Worm (Caenorhabditis elegans) whole organism, midembryonic: Measurements from ENCODE around the gene npr-39.

Source experiments
- T22C8.4 ChIP-seq: fragments of 200-800 bp; sonication (Bioruptor generic); IDR thresholded peaks from 2 replicates; pipeline ENCODE4 v1.3.6; 2022; ENCODE audit warnings: missing genetic modification characterization, missing compliant biosample characterization
- cog-1 ChIP-seq: sonication (generic microtip); optimal IDR thresholded peaks from 2 replicates; lab custom pipeline; 2016; ENCODE audit warnings: missing genetic modification characterization, missing compliant biosample characterization
- flt-1 ChIP-seq: fragments of 200-800 bp; sonication (Bioruptor generic); IDR thresholded peaks from 2 replicates; pipeline ENCODE4 v1.3.6; 2022; ENCODE audit warnings: missing genetic modification characterization, missing compliant biosample characterization
- klf-2 ChIP-seq: fragments of 200-800 bp; sonication (Bioruptor generic); conservative IDR thresholded peaks from 2 replicates; pipeline ENCODE4 v1.3.6; 2022; ENCODE audit warnings: missing genetic modification reagents, missing genetic modification characterization, missing compliant biosample characterization
- med-1 ChIP-seq: sonication (generic microtip); optimal IDR thresholded peaks from 2 replicates; lab custom pipeline; 2017; ENCODE audit warnings: missing genetic modification characterization, mild to moderate bottlenecking, missing compliant biosample characterization, antibody characterized with exemption, missing genetic modification reagents; ENCODE audit not compliant: insufficient read depth
- ref-1 ChIP-seq: fragments of 200-800 bp; sonication (Bioruptor generic); conservative IDR thresholded peaks from 2 replicates; pipeline ENCODE4 v1.3.6; 2022; ENCODE audit warnings: missing genetic modification reagents, missing genetic modification characterization, missing compliant biosample characterization
- tab-1 ChIP-seq: fragments of 200-800 bp; sonication (Bioruptor generic); IDR thresholded peaks from 2 replicates; pipeline ENCODE4 v1.3.6; 2022; ENCODE audit warnings: missing genetic modification characterization, missing compliant biosample characterization
- ztf-23 ChIP-seq: fragments of 200-800 bp; sonication (Bioruptor generic); IDR thresholded peaks from 2 replicates; pipeline ENCODE4 v1.3.6; 2022; ENCODE audit warnings: missing genetic modification reagents, missing genetic modification characterization, missing compliant biosample characterization
- ztf-29 ChIP-seq: fragments of 200-800 bp; sonication (Bioruptor generic); IDR thresholded peaks from 2 replicates; pipeline ENCODE4 v1.3.6; 2022; ENCODE audit warnings: missing genetic modification reagents, missing genetic modification characterization, missing compliant biosample characterization

npr-39 gene

ce11 chrV:10098429-10098828 lies 31.6 kb downstream of the npr-39 start, which contains the start of gene ugt-47:
ugt-47 (minus strand) TSS chrV:10098597.
- TF ChIP-seq T22C8.4 (GFP tag; lab: Robert Waterston, UW) (no peak), flt-1 (GFP tag; lab: Robert Waterston, UW) (no peak), med-1 (GFP tag; lab: Kevin White, UChicago) (no peak), ztf-23 (GFP tag; lab: Robert Waterston, UW) (no peak), ztf-29 (GFP tag; lab: Robert Waterston, UW) (no peak), cog-1 (tag; lab: Kevin White, UChicago) (no peak), ref-1 (no peak), klf-2 (GFP tag; lab: Robert Waterston, UW) (no peak), tab-1 (no peak)

ce11 chrV:10101916-10102315 lies 35.0 kb downstream of the npr-39 start, which contains the start of gene C08B6.14:
C08B6.14 (minus strand) TSS chrV:10102016.
- no peak for TF ChIP-seq med-1 (GFP tag; lab: Kevin White, UChicago)
- TF ChIP-seq ref-1, result no peak
- no peak for TF ChIP-seq klf-2 (GFP tag; lab: Robert Waterston, UW)
- TF ChIP-seq cog-1 (tag; lab: Kevin White, UChicago), result no peak
- TF ChIP-seq tab-1, result no peak
- no peak for TF ChIP-seq flt-1 (GFP tag; lab: Robert Waterston, UW)
- TF ChIP-seq T22C8.4 (GFP tag; lab: Robert Waterston, UW), result no peak

ce11 chrV:10103811-10104210 lies 36.9 kb downstream of the npr-39 start:
- TF ChIP-seq tab-1, result no peak
- no peak for TF ChIP-seq ref-1
- TF ChIP-seq flt-1 (GFP tag; lab: Robert Waterston, UW), result no peak
- TF ChIP-seq T22C8.4 (GFP tag; lab: Robert Waterston, UW), result no peak
- TF ChIP-seq med-1 (GFP tag; lab: Kevin White, UChicago), result no peak
- TF ChIP-seq klf-2 (GFP tag; lab: Robert Waterston, UW), result no peak
- TF ChIP-seq cog-1 (tag; lab: Kevin White, UChicago), result no peak

- no peak for TF ChIP-seq flt-1 (GFP tag; lab: Robert Waterston, UW)
- no peak for TF ChIP-seq ztf-29 (GFP tag; lab: Robert Waterston, UW)
- no peak for TF ChIP-seq klf-2 (GFP tag; lab: Robert Waterston, UW)
These were observed 38.0 kb downstream of the npr-39 start, which contains the start of gene ugt-17 for ce11 chrV:10104785-10105310. ugt-17 (minus strand) TSS chrV:10104964.

ce11 chrV:10105412-10105811 lies 38.5 kb downstream of the npr-39 start, which contains the start of gene C08B6.2:
C08B6.2 (plus strand) TSS chrV:10105712.
- TF ChIP-seq ztf-29 (GFP tag; lab: Robert Waterston, UW) (no peak), med-1 (GFP tag; lab: Kevin White, UChicago) (no peak), ztf-23 (GFP tag; lab: Robert Waterston, UW) (no peak), klf-2 (GFP tag; lab: Robert Waterston, UW) (no peak), cog-1 (tag; lab: Kevin White, UChicago) (no peak), tab-1 (no peak), ref-1 (no peak), T22C8.4 (GFP tag; lab: Robert Waterston, UW) (no peak), flt-1 (GFP tag; lab: Robert Waterston, UW) (no peak)

- TF ChIP-seq ztf-29 (GFP tag; lab: Robert Waterston, UW), result no peak
- no peak for TF ChIP-seq cog-1 (tag; lab: Kevin White, UChicago)
- no peak for TF ChIP-seq flt-1 (GFP tag; lab: Robert Waterston, UW)
- TF ChIP-seq klf-2 (GFP tag; lab: Robert Waterston, UW), result no peak
- no peak for TF ChIP-seq ztf-23 (GFP tag; lab: Robert Waterston, UW)
- TF ChIP-seq ref-1, result no peak
- TF ChIP-seq med-1 (GFP tag; lab: Kevin White, UChicago), result no peak
- TF ChIP-seq T22C8.4 (GFP tag; lab: Robert Waterston, UW), result no peak
- no peak for TF ChIP-seq tab-1
These were observed 40.4 kb downstream of the npr-39 start, which contains the start of gene C08B6.11 for ce11 chrV:10107309-10107708. C08B6.11 (plus strand) TSS chrV:10107609.

ce11 chrV:10111129-10111528 lies 44.3 kb downstream of the npr-39 start:
- TF ChIP-seq ztf-29 (GFP tag; lab: Robert Waterston, UW) (no peak), T22C8.4 (GFP tag; lab: Robert Waterston, UW) (no peak), ztf-23 (GFP tag; lab: Robert Waterston, UW) (no peak), tab-1 (no peak), cog-1 (tag; lab: Kevin White, UChicago) (no peak), flt-1 (GFP tag; lab: Robert Waterston, UW) (no peak), ref-1 (no peak), klf-2 (GFP tag; lab: Robert Waterston, UW) (no peak), med-1 (GFP tag; lab: Kevin White, UChicago) (no peak)

- TF ChIP-seq cog-1 (tag; lab: Kevin White, UChicago) (no peak), med-1 (GFP tag; lab: Kevin White, UChicago) (no peak), ztf-23 (GFP tag; lab: Robert Waterston, UW) (no peak), flt-1 (GFP tag; lab: Robert Waterston, UW) (no peak), T22C8.4 (GFP tag; lab: Robert Waterston, UW) (no peak), klf-2 (GFP tag; lab: Robert Waterston, UW) (no peak)
These were observed 45.3 kb downstream of the npr-39 start, which contains the start of gene C08B6.3 for ce11 chrV:10112187-10112586. C08B6.3 (minus strand) TSS chrV:10112287.

- TF ChIP-seq klf-2 (GFP tag; lab: Robert Waterston, UW), result no peak
- no peak for TF ChIP-seq ztf-29 (GFP tag; lab: Robert Waterston, UW)
- TF ChIP-seq ztf-23 (GFP tag; lab: Robert Waterston, UW), result no peak
- TF ChIP-seq T22C8.4 (GFP tag; lab: Robert Waterston, UW), result no peak
- TF ChIP-seq ref-1, result no peak
- TF ChIP-seq tab-1, result no peak
- TF ChIP-seq med-1 (GFP tag; lab: Kevin White, UChicago), result no peak
- TF ChIP-seq flt-1 (GFP tag; lab: Robert Waterston, UW), result no peak
- TF ChIP-seq cog-1 (tag; lab: Kevin White, UChicago), result no peak
These were observed 47.5 kb downstream of the npr-39 start, which contains the start of gene cht-5 for ce11 chrV:10114329-10114728. cht-5 (plus strand) TSS chrV:10114629.
